Fruit fly (Drosophila melanogaster): ENCODE measurements around the gene Sld5.
A peak's percentile ranks its signal among the peaks of the same experiment; 100 is the strongest.

Sld5 gene

DNA sequence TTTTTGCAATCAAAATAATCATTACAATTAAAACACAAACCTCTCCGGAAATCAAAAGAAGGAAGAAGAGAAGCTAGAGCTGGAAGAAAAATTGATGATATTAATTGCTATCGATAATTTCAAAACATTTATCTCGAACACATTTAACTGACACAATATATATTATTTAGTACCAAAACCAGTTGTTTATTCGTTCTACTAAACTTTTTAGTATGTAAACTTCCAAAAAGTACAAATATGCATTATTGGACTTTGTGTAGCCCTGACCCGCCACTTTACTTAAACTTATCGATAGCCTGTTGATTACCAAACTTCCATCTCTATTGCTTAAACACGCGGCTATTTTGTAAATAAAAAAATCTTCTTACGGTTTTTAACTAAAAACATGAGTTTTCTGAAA, 2.8 kb upstream of the Sld5 start, which contains the start of the genes RpL34a and Trmt61:
TSS of gene RpL34a (minus strand) at position 73 of the 400 bp plus-strand sequence.
TSS of gene Trmt61 (plus strand) at position 302 of the 400 bp plus-strand sequence.
- peak; percentile 76 for TF ChIP-seq noc (tag; optimal IDR thresholded peaks at IDR 0.05)

dm6 chr3R:26058066-26058465, 1.7 kb upstream of the Sld5 start, which contains the start of the genes PIG-P and Tcs6:
Gene PIG-P (minus strand): TSS chr3R:26058223.
Gene Tcs6 (minus strand): TSS chr3R:26058223.
- no peak for TF ChIP-seq noc (tag; optimal IDR thresholded peaks at IDR 0.05)

dm6 chr3R:26055214-26055632, 1.1 kb downstream of the Sld5 start, which contains the start of gene Cmpk:
Gene Cmpk (minus strand): TSS chr3R:26055438.
- peak; percentile 79 for TF ChIP-seq noc (tag; optimal IDR thresholded peaks at IDR 0.05)

dm6 chr3R:26052150-26052908, 4.0 kb downstream of the Sld5 start, which contains the start of the genes Exo84 and Vps2:
Gene Exo84 (minus strand): TSS chr3R:26052257.
Gene Vps2 (plus strand): TSS chr3R:26052821.
- TF ChIP-seq noc (tag; optimal IDR thresholded peaks at IDR 0.05) = no peak

DNA sequence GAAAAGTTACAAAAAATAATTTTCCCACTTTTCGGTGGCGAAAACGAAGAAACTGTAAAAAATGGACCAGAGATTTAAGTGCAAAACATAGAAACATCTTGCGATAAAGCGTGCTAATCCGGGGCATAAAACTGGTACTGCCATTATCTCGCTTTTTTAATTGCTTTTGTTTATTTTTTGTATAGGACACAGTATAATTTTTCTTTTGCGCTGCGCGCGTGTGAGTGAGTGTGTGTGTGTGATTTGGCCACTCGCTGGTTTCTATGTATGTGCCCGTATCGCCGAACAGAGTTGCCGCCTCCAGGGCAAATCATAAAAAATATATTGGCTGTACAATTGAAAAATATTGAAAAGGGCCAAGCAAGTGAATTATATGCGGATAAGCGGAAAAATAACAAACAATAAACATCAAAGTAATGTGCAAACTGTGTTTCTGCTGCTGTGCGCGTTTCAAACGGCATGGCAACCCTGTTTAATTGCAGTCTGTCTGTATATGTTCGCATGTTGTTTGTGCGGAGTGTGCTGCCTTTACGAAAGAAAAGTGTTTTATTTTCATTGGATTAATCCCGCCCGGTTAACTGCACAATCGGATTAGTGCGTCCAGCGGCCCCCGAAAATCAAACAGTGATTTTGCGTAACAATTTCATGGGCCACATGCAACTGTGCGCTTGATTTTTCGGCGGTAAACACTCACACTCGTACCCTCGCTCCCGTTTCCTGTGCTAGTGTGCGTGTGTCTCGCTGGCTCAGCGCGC, 14.0 kb downstream of the Sld5 start:
- peak; percentile 95 for TF ChIP-seq noc (tag; optimal IDR thresholded peaks at IDR 0.05)

DNA sequence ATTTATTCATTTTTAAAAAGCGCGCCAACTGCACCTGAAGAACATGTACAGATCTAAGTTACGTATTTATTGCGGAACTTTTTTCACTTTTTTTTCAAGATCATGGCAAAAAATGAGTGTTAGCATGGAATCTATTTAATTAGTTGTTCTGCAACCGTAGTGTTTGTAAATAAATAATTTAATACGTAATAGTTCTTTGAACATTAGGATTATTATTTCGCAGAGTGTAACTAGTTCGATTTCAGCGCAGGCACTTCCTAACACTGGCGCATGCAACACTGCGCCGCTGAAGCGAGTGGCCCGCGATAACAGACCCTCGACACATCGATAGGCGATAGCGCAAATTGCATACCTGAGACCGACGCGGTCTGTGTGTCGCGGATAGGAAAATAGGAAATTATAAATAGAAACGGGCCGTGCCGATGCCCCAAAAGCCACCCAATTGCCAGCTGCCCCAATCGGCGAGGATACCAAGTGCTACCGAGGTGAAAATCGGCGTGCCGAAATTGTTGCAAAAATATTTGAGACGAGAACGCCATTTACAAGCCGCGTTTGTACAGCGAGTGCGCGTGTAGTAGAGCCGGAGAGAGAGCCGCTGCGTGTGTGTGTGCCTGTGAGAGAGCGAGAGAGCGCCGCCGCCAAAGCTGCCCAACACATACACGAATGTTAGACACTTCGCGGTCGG, 14.8 kb downstream of the Sld5 start, which contains the start of gene gro:
TSS of gene gro (plus strand) at position 320 of the 685 bp plus-strand sequence.
- no peak for TF ChIP-seq noc (tag; optimal IDR thresholded peaks at IDR 0.05)

DNA sequence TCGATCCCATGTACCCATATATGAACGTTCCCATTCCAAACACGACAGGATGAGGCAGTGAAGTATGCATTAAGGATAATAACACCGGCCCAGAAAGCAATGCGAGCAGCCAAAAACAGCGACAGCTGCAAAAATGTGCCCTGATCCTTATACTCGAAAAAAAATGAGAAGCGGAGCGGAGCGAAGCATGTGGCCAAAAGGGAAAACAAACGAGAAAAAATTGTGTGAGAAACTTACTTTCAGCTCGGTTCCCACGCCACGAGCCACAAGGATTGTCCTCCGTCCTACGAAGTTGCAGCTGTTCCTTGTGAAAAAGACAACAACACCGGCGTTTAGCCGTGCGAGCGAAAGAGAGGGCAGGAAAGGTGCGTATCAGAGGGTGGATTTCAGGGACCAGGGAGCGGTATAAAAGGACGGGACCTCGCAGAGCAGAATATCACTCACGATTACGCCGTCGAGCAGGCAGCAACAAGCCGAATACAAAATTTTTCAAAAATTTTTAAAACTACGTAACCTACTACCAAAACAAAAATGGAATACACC, 16.5 kb downstream of the Sld5 start:
- TF ChIP-seq noc (tag; optimal IDR thresholded peaks at IDR 0.05) = no peak

dm6 chr3R:26037899-26038298, 18.4 kb downstream of the Sld5 start:
- no peak for TF ChIP-seq noc (tag; optimal IDR thresholded peaks at IDR 0.05)

dm6 chr3R:26036153-26037144, 19.9 kb downstream of the Sld5 start:
- TF ChIP-seq noc (tag; optimal IDR thresholded peaks at IDR 0.05) = peak; percentile 13

dm6 chr3R:26035369-26035656, 21.0 kb downstream of the Sld5 start:
- no peak for TF ChIP-seq noc (tag; optimal IDR thresholded peaks at IDR 0.05)

DNA sequence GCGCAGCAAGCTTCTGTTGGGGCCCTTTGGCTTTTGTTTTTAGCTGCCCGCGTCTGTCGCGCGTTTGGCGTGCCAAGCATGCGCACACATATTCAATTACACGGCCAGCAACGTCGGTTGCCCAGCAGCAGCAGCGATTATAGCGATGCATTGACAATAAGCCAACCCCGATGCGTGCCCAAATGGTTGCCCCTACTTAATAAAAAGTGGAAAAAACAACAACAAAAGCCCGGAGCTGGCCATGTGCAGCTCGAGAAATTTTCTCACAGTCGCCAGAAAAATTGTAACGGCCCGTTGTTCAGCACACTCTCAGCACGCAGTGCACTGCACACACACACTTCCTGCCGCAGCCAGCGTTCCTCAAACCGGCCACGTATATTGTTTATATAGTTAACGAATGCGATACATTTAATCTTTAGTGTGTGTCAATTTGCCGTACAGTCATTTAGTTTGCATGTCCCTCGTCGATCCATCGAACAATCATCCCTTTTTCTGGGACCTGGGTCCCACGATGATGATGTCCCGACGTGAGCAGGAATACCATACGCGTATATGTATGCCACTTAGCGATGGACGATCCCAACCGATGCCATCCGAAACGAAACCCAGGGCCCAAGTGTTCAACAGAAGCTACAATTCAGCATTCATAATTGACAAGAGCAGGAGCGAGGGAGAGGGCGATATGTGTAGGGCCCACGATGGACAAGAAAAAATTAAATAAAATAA, 21.5 kb downstream of the Sld5 start:
- TF ChIP-seq noc (tag; optimal IDR thresholded peaks at IDR 0.05) = no peak

dm6 chr3R:26032611-26033001, 23.7 kb downstream of the Sld5 start:
- no peak for TF ChIP-seq noc (tag; optimal IDR thresholded peaks at IDR 0.05)

DNA sequence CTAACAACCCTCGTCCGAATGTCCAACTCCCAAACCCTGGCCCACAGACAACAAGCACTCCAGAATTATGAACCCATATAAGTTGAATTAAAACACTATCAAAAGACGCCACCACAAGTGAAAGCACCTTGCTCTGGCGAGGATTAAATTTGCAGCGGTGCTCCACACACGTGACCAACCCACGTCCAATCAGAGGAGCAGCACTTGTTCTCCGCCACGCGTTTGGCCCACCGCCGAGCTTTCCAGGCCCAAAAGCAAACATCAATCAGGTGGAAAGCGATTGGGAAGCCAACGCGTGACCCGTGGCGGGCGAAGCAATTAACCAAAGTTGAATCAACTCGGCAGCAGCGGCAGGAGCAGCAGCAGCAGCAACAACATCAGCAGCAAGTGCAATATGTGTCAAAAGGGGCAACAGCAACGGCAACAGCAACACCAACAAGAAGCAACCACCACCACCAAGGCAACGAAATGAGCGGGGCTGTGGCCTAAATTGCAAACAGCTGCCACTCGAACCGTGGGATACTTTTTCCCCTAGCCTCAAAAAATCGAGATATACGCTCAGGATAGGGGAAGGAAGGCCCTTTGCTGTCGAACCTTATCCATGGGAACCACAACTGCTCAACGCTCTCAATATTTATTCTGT, 24.3 kb downstream of the Sld5 start:
- TF ChIP-seq noc (tag; optimal IDR thresholded peaks at IDR 0.05) = no peak
